Fruit fly (Drosophila melanogaster): Measurements from ENCODE around the gene CG12523.

Gene CG12523

DNA sequence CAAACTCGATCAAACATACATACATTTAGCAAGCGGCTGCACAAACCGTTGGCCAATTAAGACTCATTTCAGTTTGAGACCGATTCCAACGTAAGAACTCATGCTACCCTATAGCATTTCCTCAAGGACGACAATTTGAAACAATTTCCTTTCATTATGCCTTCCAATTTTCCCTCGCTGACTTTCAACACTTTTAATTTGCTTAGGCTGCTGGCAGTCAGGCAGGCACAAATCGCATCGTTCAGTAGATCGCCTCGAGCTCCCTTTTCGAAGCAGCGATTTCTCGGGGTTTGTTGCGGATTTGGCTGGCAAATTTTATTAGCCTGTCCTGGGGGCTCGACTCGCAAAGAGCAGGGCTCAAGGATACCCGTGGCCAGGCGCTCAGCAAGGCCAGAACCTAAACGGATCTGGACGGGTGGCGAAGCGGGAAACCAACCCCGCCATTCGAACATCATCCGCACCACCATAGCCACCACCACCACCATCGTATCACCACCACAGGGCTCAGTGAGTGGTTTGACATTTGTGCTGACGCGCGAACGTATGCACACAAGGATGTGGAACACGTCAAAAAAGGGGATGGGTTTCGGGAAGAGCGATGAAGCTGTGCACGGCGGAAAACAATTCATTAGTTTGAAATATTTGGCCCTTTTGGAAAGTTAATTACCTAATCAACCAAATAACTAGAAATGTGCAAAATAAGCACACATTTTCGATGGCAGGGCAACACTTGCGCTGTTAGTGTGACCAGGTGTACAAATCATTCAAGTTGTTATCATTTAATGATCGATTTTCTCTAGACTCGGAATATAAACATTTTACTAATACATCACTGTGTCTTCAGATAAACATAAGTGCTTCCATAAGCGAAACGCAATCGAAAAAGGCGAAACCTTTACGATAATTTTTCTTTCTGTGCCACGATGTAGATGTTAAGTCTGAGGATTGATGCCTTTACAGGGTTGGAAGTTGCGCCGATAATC is 43.8 kb downstream of the CG12523 start (continued):
- no peak for TF ChIP-seq CG34422 (GFP tag; IDR thresholded peaks at IDR 0.05)
- TF ChIP-seq pum (GFP tag; optimal IDR thresholded peaks at IDR 0.05): peak; percentile 42
- no peak for TF ChIP-seq Usf (GFP tag; optimal IDR thresholded peaks at IDR 0.05)
- TF ChIP-seq Ada2b (GFP tag; IDR thresholded peaks at IDR 0.05): no peak
- peak; percentile 58 for TF ChIP-seq CG4424 (GFP tag; optimal IDR thresholded peaks at IDR 0.05)
- TF ChIP-seq hkb (optimal IDR thresholded peaks at IDR 0.05): no peak
- no peak for TF ChIP-seq hkb (GFP tag; IDR thresholded peaks at IDR 0.05)
- no peak for TF ChIP-seq sim (GFP tag; IDR thresholded peaks at IDR 0.05)
- TF ChIP-seq Hand (GFP tag; optimal IDR thresholded peaks at IDR 0.05): no peak
- no peak for TF ChIP-seq zfh1 (GFP tag; IDR thresholded peaks at IDR 0.05)
- TF ChIP-seq nmo (GFP tag; optimal IDR thresholded peaks at IDR 0.05): peak; percentile 60
- no peak for TF ChIP-seq Sin3A (optimal IDR thresholded peaks at IDR 0.05)
- TF ChIP-seq CG7928 (GFP tag; optimal IDR thresholded peaks at IDR 0.05): no peak
- TF ChIP-seq odd (GFP tag; optimal IDR thresholded peaks at IDR 0.05): no peak
- TF ChIP-seq CG12155 (GFP tag; optimal IDR thresholded peaks at IDR 0.05): peak; percentile 14
- no peak for TF ChIP-seq Fer1 (GFP tag; optimal IDR thresholded peaks at IDR 0.05)
- no peak for TF ChIP-seq CG7372 (GFP tag; IDR thresholded peaks at IDR 0.05)
- TF ChIP-seq CG5953 (GFP tag; IDR thresholded peaks at IDR 0.05): no peak
- TF ChIP-seq sqz (GFP tag; optimal IDR thresholded peaks at IDR 0.05): no peak
- TF ChIP-seq CG4282 (GFP tag; optimal IDR thresholded peaks at IDR 0.05): no peak
- TF ChIP-seq ftz-f1 (GFP tag; optimal IDR thresholded peaks at IDR 0.05): no peak
- TF ChIP-seq Vsx1 (GFP tag; optimal IDR thresholded peaks at IDR 0.05): no peak
- no peak for TF ChIP-seq Fer3 (tag; optimal IDR thresholded peaks at IDR 0.05)
- peak; percentile 35 for TF ChIP-seq NC2α (GFP tag; optimal IDR thresholded peaks at IDR 0.05)
- TF ChIP-seq Side (GFP tag; optimal IDR thresholded peaks at IDR 0.05): no peak
- TF ChIP-seq nerfin-1 (tag; optimal IDR thresholded peaks at IDR 0.05): no peak
- TF ChIP-seq fd102C (GFP tag; optimal IDR thresholded peaks at IDR 0.05): no peak
- no peak for TF ChIP-seq CG4617 (GFP tag; optimal IDR thresholded peaks at IDR 0.05; ENCODE audit: borderline replicate concordance)
- no peak for TF ChIP-seq inv (GFP tag; IDR thresholded peaks at IDR 0.05; ENCODE audit: partially characterized antibody)
- no peak for TF ChIP-seq prd (optimal IDR thresholded peaks at IDR 0.05)
- peak; percentile 30; the same call in 1 of the 3 replicates for TF ChIP-seq prd (GFP tag; IDR thresholded peaks at IDR 0.05)
- peak; percentile 32; the same call in 1 of the 2 replicates for TF ChIP-seq CG17328 (GFP tag; IDR thresholded peaks at IDR 0.05)
- peak; percentile 57 for TF ChIP-seq CG2678 (tag; optimal IDR thresholded peaks at IDR 0.05)
- no peak; the same call in 2 of the 3 replicates for TF ChIP-seq so (GFP tag; IDR thresholded peaks at IDR 0.05)
- TF ChIP-seq tll (GFP tag; optimal IDR thresholded peaks at IDR 0.05): no peak
- TF ChIP-seq Adf1 (GFP tag; IDR thresholded peaks at IDR 0.05): no peak
- no peak for TF ChIP-seq dati (GFP tag; IDR thresholded peaks at IDR 0.05)
- TF ChIP-seq HLH4C (GFP tag; IDR thresholded peaks at IDR 0.05; ENCODE audit: partially characterized antibody): no peak
- no peak for TF ChIP-seq CG13287 (GFP tag; IDR thresholded peaks at IDR 0.05; ENCODE audit: partially characterized antibody)
- no peak for TF ChIP-seq knrl (GFP tag; IDR thresholded peaks at IDR 0.05; ENCODE audit: partially characterized antibody)
- peak; percentile 23; the same call in 1 of the 2 replicates for TF ChIP-seq crol (GFP tag; IDR thresholded peaks at IDR 0.05)
- TF ChIP-seq CG7357 (GFP tag; IDR thresholded peaks at IDR 0.05): 0 out of 3 replicates have a peak, but pooled peaks have one; percentile 26
- no peak for TF ChIP-seq chn (GFP tag; optimal IDR thresholded peaks at IDR 0.05)
- no peak for TF ChIP-seq zen2 (GFP tag; IDR thresholded peaks at IDR 0.05; ENCODE audit: partially characterized antibody)
- TF ChIP-seq zfh2 (GFP tag; optimal IDR thresholded peaks at IDR 0.05): no peak
- no peak for TF ChIP-seq CG12071 (GFP tag; optimal IDR thresholded peaks at IDR 0.05)
- TF ChIP-seq Taf1 (GFP tag; IDR thresholded peaks at IDR 0.05): no peak
- TF ChIP-seq Chrac-16 (GFP tag; optimal IDR thresholded peaks at IDR 0.05): peak; percentile 55
- TF ChIP-seq CG33557 (GFP tag; optimal IDR thresholded peaks at IDR 0.05): peak; percentile 55
